Worm (Caenorhabditis elegans): Measurements from ENCODE around the gene Y17G7B.8.

DNA sequence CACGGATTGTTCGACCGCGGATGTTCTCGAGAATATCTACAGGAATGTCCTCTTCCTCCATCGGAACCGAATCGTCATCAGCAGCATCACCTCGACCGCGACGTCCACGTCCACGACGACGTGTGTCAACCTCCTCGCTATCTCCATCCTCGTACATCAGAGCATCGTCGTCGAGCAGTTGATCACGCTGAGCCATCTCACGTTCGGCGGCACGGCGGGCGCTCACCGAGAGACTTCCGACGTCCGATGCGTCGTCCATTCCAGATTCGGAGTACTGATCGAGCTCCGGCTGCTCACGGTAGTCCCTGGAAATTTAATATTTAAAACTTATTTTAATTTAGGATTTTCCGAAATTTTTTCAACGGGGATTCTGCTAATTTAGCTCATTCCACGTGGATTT is 21.6 kb downstream of the Y17G7B.8 start:
- TF ChIP-seq lin-15B (tag; optimal IDR thresholded peaks at IDR 0.05), result no peak
- TF ChIP-seq sptf-1 (tag; optimal IDR thresholded peaks at IDR 0.05), result no peak
- no peak for TF ChIP-seq lin-35 (GFP tag; optimal IDR thresholded peaks at IDR 0.05)
- no peak for TF ChIP-seq nhr-76 (tag; optimal IDR thresholded peaks at IDR 0.05)
- TF ChIP-seq rnt-1 (tag; optimal IDR thresholded peaks at IDR 0.05), result no peak
- TF ChIP-seq blmp-1 (tag; optimal IDR thresholded peaks at IDR 0.05), result no peak
- TF ChIP-seq ceh-88 (GFP tag; IDR thresholded peaks at IDR 0.05), result no peak
- TF ChIP-seq ztf-11 (tag; optimal IDR thresholded peaks at IDR 0.05), result no peak
- TF ChIP-seq mef-2 (tag; optimal IDR thresholded peaks at IDR 0.05), result no peak

Measured in whole organism, L1 larva.